Worm (Caenorhabditis elegans) whole organism, midembryonic: Measurements from ENCODE around the gene dot-1.3.

Experiments
- klf-2 ChIP-seq: fragments of 200-800 bp; sonication (Bioruptor generic); conservative IDR thresholded peaks from 2 replicates; pipeline ENCODE4 v1.3.6; 2022; ENCODE audit warnings: missing genetic modification reagents, missing genetic modification characterization, missing compliant biosample characterization
- med-1 ChIP-seq: sonication (generic microtip); optimal IDR thresholded peaks from 2 replicates; lab custom pipeline; 2017; ENCODE audit warnings: missing genetic modification characterization, mild to moderate bottlenecking, missing compliant biosample characterization, antibody characterized with exemption, missing genetic modification reagents; ENCODE audit not compliant: insufficient read depth
- ztf-29 ChIP-seq: fragments of 200-800 bp; sonication (Bioruptor generic); IDR thresholded peaks from 2 replicates; pipeline ENCODE4 v1.3.6; 2022; ENCODE audit warnings: missing genetic modification reagents, missing genetic modification characterization, missing compliant biosample characterization

ce11 chrX:12321357-12321756 lies 18.7 kb upstream of the dot-1.3 start, which contains the start of gene F17A2.13:
- no peak for TF ChIP-seq med-1 (GFP tag; lab: Kevin White, UChicago)
- TF ChIP-seq klf-2 (GFP tag; lab: Robert Waterston, UW) = no peak
- no peak for TF ChIP-seq ztf-29 (GFP tag; lab: Robert Waterston, UW)
